Fruit fly (Drosophila melanogaster): ENCODE measurements around the gene CG4332.
A peak's percentile ranks its signal among the peaks of the same experiment; 100 is the strongest.

CG4332 gene

dm6 chrX:13202162-13202561 is 47.3 kb downstream of the CG4332 start, which contains the start of gene CG44437:
Gene CG44437 (minus strand): TSS chrX:13202262.
- TF ChIP-seq CG8478 (optimal IDR thresholded peaks at IDR 0.05): no peak
- TF ChIP-seq CTCF (optimal IDR thresholded peaks at IDR 0.05): no peak

- TF ChIP-seq CTCF (optimal IDR thresholded peaks at IDR 0.05) (peak; percentile 75 to 84), CG8478 (optimal IDR thresholded peaks at IDR 0.05) (no peak)
These were observed 49.9 kb downstream of the CG4332 start for dm6 chrX:13204718-13205117.
